Fruit fly (Drosophila melanogaster) whole organism, prepupa: Measurements from ENCODE around the gene Had1.

Source experiments
- CG10669 ChIP-seq: fragments of 200-800 bp; sonication (Bioruptor generic); optimal IDR thresholded peaks from 3 replicates; lab custom pipeline; 2018; ENCODE audit warnings: missing biosample characterization, mild to moderate bottlenecking, missing genetic modification characterization, moderate library complexity
- CG11902 ChIP-seq: fragments of 200-800 bp; sonication (Bioruptor generic); optimal IDR thresholded peaks from 3 replicates; lab custom pipeline; 2016; ENCODE audit warnings: missing biosample characterization, missing genetic modification characterization
- CG15336 ChIP-seq: fragments of 200-800 bp; sonication (Bioruptor generic); IDR thresholded peaks from 2 replicates; pipeline ENCODE4 v1.3.6; 2022; ENCODE audit warnings: missing biosample characterization, missing genetic modification characterization
- CG1621 ChIP-seq: fragments of 200-800 bp; sonication (Bioruptor generic); optimal IDR thresholded peaks from 3 replicates; lab custom pipeline; 2018; ENCODE audit warnings: missing biosample characterization, mild to moderate bottlenecking, missing genetic modification characterization
- CG3032 ChIP-seq: fragments of 200-800 bp; optimal IDR thresholded peaks from 2 replicates; lab custom pipeline; 2019; ENCODE audit warnings: missing biosample characterization, mild to moderate bottlenecking, missing genetic modification characterization, moderate library complexity
- CG31627 ChIP-seq: fragments of 200-800 bp; sonication (Bioruptor generic); optimal IDR thresholded peaks from 3 replicates; lab custom pipeline; 2016; ENCODE audit warnings: missing biosample characterization, missing genetic modification characterization
- CG32006 ChIP-seq: fragments of 200-800 bp; sonication (Bioruptor generic); optimal IDR thresholded peaks from 3 replicates; lab custom pipeline; 2017; ENCODE audit warnings: missing biosample characterization, mild to moderate bottlenecking, missing genetic modification characterization
- CG34406 ChIP-seq: fragments of 200-800 bp; sonication (Bioruptor generic); optimal IDR thresholded peaks from 3 replicates; lab custom pipeline; 2016; ENCODE audit warnings: missing biosample characterization, missing genetic modification characterization
- CG3919 ChIP-seq: fragments of 200-800 bp; sonication (Bioruptor generic); optimal IDR thresholded peaks from 3 replicates; lab custom pipeline; 2016; ENCODE audit warnings: missing biosample characterization, missing genetic modification characterization
- CG6808 ChIP-seq: fragments of 200-800 bp; sonication (Bioruptor generic); optimal IDR thresholded peaks from 3 replicates; lab custom pipeline; 2017; ENCODE audit warnings: missing biosample characterization, missing genetic modification characterization, mild to moderate bottlenecking, moderate library complexity, missing genetic modification reagents
- CG6854 ChIP-seq: fragments of 200-800 bp; sonication (Bioruptor generic); optimal IDR thresholded peaks from 2 replicates; lab custom pipeline; 2017; ENCODE audit warnings: missing biosample characterization, mild to moderate bottlenecking, missing genetic modification characterization
- CG8119 ChIP-seq: fragments of 200-800 bp; sonication (Bioruptor generic); IDR thresholded peaks from 3 replicates; pipeline ENCODE4 v1.3.6; 2022; ENCODE audit warnings: missing biosample characterization, missing genetic modification characterization
- CG8319 ChIP-seq: fragments of 200-800 bp; sonication (Bioruptor generic); optimal IDR thresholded peaks from 3 replicates; lab custom pipeline; 2016; ENCODE audit warnings: missing biosample characterization, missing genetic modification characterization
- CG9139 ChIP-seq: fragments of 200-800 bp; sonication (Bioruptor generic); optimal IDR thresholded peaks from 3 replicates; lab custom pipeline; 2017; ENCODE audit warnings: missing biosample characterization, mild to moderate bottlenecking, missing genetic modification characterization
- Eip75B ChIP-seq: fragments of 200-800 bp; sonication (Bioruptor generic); optimal IDR thresholded peaks from 3 replicates; lab custom pipeline; 2016; ENCODE audit warnings: missing biosample characterization, missing genetic modification characterization
- Eip78C ChIP-seq: fragments of 200-800 bp; sonication (Bioruptor generic); peaks from one replicate; lab custom pipeline; 2016; ENCODE audit warnings: missing biosample characterization, missing genetic modification characterization
- Eip93F ChIP-seq: fragments of 200-800 bp; sonication (Bioruptor generic); optimal IDR thresholded peaks from 2 replicates; lab custom pipeline; 2016; ENCODE audit warnings: missing biosample characterization, mild to moderate bottlenecking, missing genetic modification characterization
- Ets21C ChIP-seq: fragments of 200-800 bp; sonication (Bioruptor generic); optimal IDR thresholded peaks from 3 replicates; lab custom pipeline; 2016; ENCODE audit warnings: missing biosample characterization, missing genetic modification characterization
- Ets96B ChIP-seq: fragments of 200-800 bp; optimal IDR thresholded peaks from 2 replicates; lab custom pipeline; 2019; ENCODE audit warnings: missing biosample characterization, mild to moderate bottlenecking, missing genetic modification characterization, moderate library complexity
- Hr38 ChIP-seq: sonication (Bioruptor generic); optimal IDR thresholded peaks from 2 replicates; lab custom pipeline; 2016; ENCODE audit warnings: missing biosample characterization, missing genetic modification characterization
- Hr39 ChIP-seq: fragments of 200-800 bp; sonication (Bioruptor generic); optimal IDR thresholded peaks from 2 replicates; lab custom pipeline; 2016; ENCODE audit warnings: missing biosample characterization, missing genetic modification characterization
- Hr4 ChIP-seq: fragments of 200-800 bp; sonication (Bioruptor generic); optimal IDR thresholded peaks from 3 replicates; lab custom pipeline; 2016; ENCODE audit warnings: missing biosample characterization, missing genetic modification characterization
- Lpt ChIP-seq: fragments of 200-800 bp; sonication (Bioruptor generic); optimal IDR thresholded peaks from 3 replicates; lab custom pipeline; 2016; ENCODE audit warnings: missing biosample characterization, missing genetic modification characterization
- OdsH ChIP-seq: fragments of 200-800 bp; sonication (Bioruptor generic); optimal IDR thresholded peaks from 3 replicates; lab custom pipeline; 2016; ENCODE audit warnings: missing biosample characterization, missing genetic modification characterization
- Smox ChIP-seq: fragments of 200-800 bp; sonication (Bioruptor generic); optimal IDR thresholded peaks from 3 replicates; lab custom pipeline; 2016; ENCODE audit warnings: missing biosample characterization, missing genetic modification characterization
- Sox102F ChIP-seq: fragments of 200-800 bp; sonication (Bioruptor generic); optimal IDR thresholded peaks from 2 replicates; lab custom pipeline; 2016; ENCODE audit warnings: missing biosample characterization, mild to moderate bottlenecking, missing genetic modification characterization
- Sox14 ChIP-seq: fragments of 200-800 bp; sonication (Bioruptor generic); optimal IDR thresholded peaks from 3 replicates; lab custom pipeline; 2016; ENCODE audit warnings: missing biosample characterization, missing genetic modification characterization
- acj6 ChIP-seq: fragments of 200-800 bp; sonication (Bioruptor generic); optimal IDR thresholded peaks from 3 replicates; lab custom pipeline; 2016; ENCODE audit warnings: missing biosample characterization, missing genetic modification characterization
- cyc ChIP-seq: fragments of 200-800 bp; sonication (Bioruptor generic); optimal IDR thresholded peaks from 3 replicates; lab custom pipeline; 2016; ENCODE audit warnings: missing biosample characterization, missing genetic modification characterization
- dac ChIP-seq: fragments of 200-800 bp; sonication (Bioruptor generic); optimal IDR thresholded peaks from 2 replicates; lab custom pipeline; 2017; ENCODE audit warnings: missing biosample characterization, mild to moderate bottlenecking, missing genetic modification characterization
- dsx ChIP-seq: fragments of 200-800 bp; optimal IDR thresholded peaks from 3 replicates; lab custom pipeline; 2019; ENCODE audit warnings: missing biosample characterization, mild to moderate bottlenecking, missing genetic modification characterization, moderate library complexity; ENCODE audit not compliant: poor library complexity, severe bottlenecking
- eg ChIP-seq: fragments of 200-800 bp; sonication (Bioruptor generic); IDR thresholded peaks from 3 replicates; pipeline ENCODE4 v1.3.6; 2022; ENCODE audit warnings: missing biosample characterization, missing genetic modification characterization
- esn ChIP-seq: fragments of 200-800 bp; sonication (Bioruptor generic); optimal IDR thresholded peaks from 2 replicates; lab custom pipeline; 2016; ENCODE audit warnings: missing biosample characterization, mild to moderate bottlenecking, missing genetic modification characterization, moderate library complexity
- fd85E ChIP-seq: fragments of 200-800 bp; sonication (Bioruptor generic); optimal IDR thresholded peaks from 3 replicates; lab custom pipeline; 2016; ENCODE audit warnings: missing biosample characterization, missing genetic modification characterization
- fkh ChIP-seq: fragments of 200-800 bp; sonication (Bioruptor generic); optimal IDR thresholded peaks from 3 replicates; lab custom pipeline; 2017; ENCODE audit warnings: missing biosample characterization, mild to moderate bottlenecking, missing genetic modification characterization, moderate library complexity
- lz ChIP-seq: fragments of 200-800 bp; sonication (Bioruptor generic); optimal IDR thresholded peaks from 3 replicates; lab custom pipeline; 2016; ENCODE audit warnings: missing biosample characterization, missing genetic modification characterization
- net ChIP-seq: fragments of 200-800 bp; sonication (Bioruptor generic); optimal IDR thresholded peaks from 3 replicates; lab custom pipeline; 2016; ENCODE audit warnings: missing biosample characterization, missing genetic modification characterization
- pdm3 ChIP-seq: fragments of 200-800 bp; sonication (Bioruptor generic); optimal IDR thresholded peaks from 3 replicates; lab custom pipeline; 2016; ENCODE audit warnings: missing biosample characterization, missing genetic modification characterization
- salr ChIP-seq, 2 experiments: fragments of 200-800 bp; sonication (Bioruptor generic); optimal IDR thresholded peaks; 3 replicates each; lab custom pipeline; 2016 to 2018; ENCODE audit warnings: missing biosample characterization in 2 of 2, missing genetic modification characterization in 2 of 2, mild to moderate bottlenecking in 1 of 2
- spab ChIP-seq: fragments of 200-800 bp; sonication (Bioruptor generic); optimal IDR thresholded peaks from 2 replicates; lab custom pipeline; 2017; ENCODE audit warnings: missing biosample characterization, mild to moderate bottlenecking, missing genetic modification characterization, missing genetic modification reagents
- ss ChIP-seq, 2 experiments: fragments of 200-800 bp; sonication (Bioruptor generic); optimal IDR thresholded peaks; 2 replicates in 1 of 2; 3 replicates in 1 of 2; lab custom pipeline; 2017 to 2018; ENCODE audit warnings: mild to moderate bottlenecking in 2 of 2, missing biosample characterization in 2 of 2, missing genetic modification characterization in 2 of 2, moderate library complexity in 1 of 2
- svp ChIP-seq: fragments of 200-800 bp; sonication (Bioruptor generic); peaks from one replicate; lab custom pipeline; 2016; ENCODE audit warnings: missing biosample characterization, missing genetic modification characterization
- topi ChIP-seq: fragments of 200-800 bp; sonication (Bioruptor generic); optimal IDR thresholded peaks from 3 replicates; lab custom pipeline; 2016; ENCODE audit warnings: missing biosample characterization, missing genetic modification characterization
- vri ChIP-seq: fragments of 200-800 bp; sonication (Bioruptor generic); optimal IDR thresholded peaks from 3 replicates; lab custom pipeline; 2016; ENCODE audit warnings: missing biosample characterization, mild to moderate bottlenecking, missing genetic modification characterization

Gene Had1

dm6 chrX:16270795-16271194 is 37.7 kb downstream of the Had1 start, which contains the start of gene Mfe2 (continued):
- peak; percentile 52 for TF ChIP-seq topi (GFP tag; lab: Kevin White, UChicago)
- TF ChIP-seq CG10669 (GFP tag; lab: Kevin White, UChicago): peak; percentile 42
- peak; percentile 76 for TF ChIP-seq CG9139 (GFP tag; lab: Kevin White, UChicago)
- TF ChIP-seq CG1621: peak; percentile 62
- no peak; the same call in 2 of the 3 replicates for TF ChIP-seq CG8119
- peak; percentile 31 for TF ChIP-seq spab (GFP tag; lab: Kevin White, UChicago)
- peak; percentile 20 for TF ChIP-seq CG3032 (tag; lab: Kevin White, UChicago)
- peak; percentile 12 for TF ChIP-seq lz (GFP tag; lab: Kevin White, UChicago)
- TF ChIP-seq svp (GFP tag; lab: Kevin White, UChicago): peak; percentile 89
- no peak for TF ChIP-seq salr (GFP tag; optimal IDR thresholded peaks at IDR 0.05; lab: Kevin White, UChicago)
- no peak for TF ChIP-seq CG32006 (GFP tag; lab: Kevin White, UChicago)
- TF ChIP-seq Hr38 (GFP tag; lab: Kevin White, UChicago): no peak
- peak; percentile 70 for TF ChIP-seq Eip78C (GFP tag; lab: Kevin White, UChicago)
- peak; percentile 42 for TF ChIP-seq esn (GFP tag; lab: Kevin White, UChicago)
- TF ChIP-seq ss (GFP tag; optimal IDR thresholded peaks at IDR 0.05; lab: Kevin White, UChicago): peak; percentile 84 to 85
- no peak for TF ChIP-seq Lpt (GFP tag; lab: Kevin White, UChicago)
- TF ChIP-seq dac (GFP tag; lab: Kevin White, UChicago): no peak
- no peak for TF ChIP-seq fkh (GFP tag; lab: Kevin White, UChicago)
- no peak for TF ChIP-seq Smox (GFP tag; lab: Kevin White, UChicago)
- peak; percentile 37 for TF ChIP-seq vri
- TF ChIP-seq Ets96B (tag; lab: Kevin White, UChicago): peak; percentile 24
- TF ChIP-seq CG6854 (GFP tag; lab: Kevin White, UChicago): peak; percentile 49
- 0 out of 2 replicates have a peak, but pooled peaks have one; percentile 35 for TF ChIP-seq CG15336
- peak; percentile 43; the same call in 1 of the 3 replicates for TF ChIP-seq eg (GFP tag; lab: Robert Waterston, UW)
- TF ChIP-seq CG34406 (GFP tag; lab: Kevin White, UChicago): no peak
- no peak for TF ChIP-seq CG11902
- peak; percentile 52 for TF ChIP-seq CG6808
- TF ChIP-seq Eip75B (GFP tag; lab: Kevin White, UChicago): peak; percentile 8
- peak; percentile 45 for TF ChIP-seq Hr39 (GFP tag; lab: Kevin White, UChicago)

- no peak for TF ChIP-seq OdsH (GFP tag; lab: Kevin White, UChicago)
- no peak for TF ChIP-seq CG32006 (GFP tag; lab: Kevin White, UChicago)
- TF ChIP-seq Hr38 (GFP tag; lab: Kevin White, UChicago): no peak
- no peak for TF ChIP-seq CG3919 (GFP tag; lab: Kevin White, UChicago)
- no peak for TF ChIP-seq Hr4 (GFP tag; lab: Kevin White, UChicago)
- TF ChIP-seq CG8319 (GFP tag; lab: Kevin White, UChicago): no peak
Observed at dm6 chrX:16266437-16266836, 42.0 kb downstream of the Had1 start, which contains the start of gene CG12507. CG12507 (minus strand) TSS chrX:16266537.

- TF ChIP-seq CG9139 (GFP tag; lab: Kevin White, UChicago): peak; percentile 27
- peak; percentile 60 for TF ChIP-seq Sox102F
- TF ChIP-seq dac (GFP tag; lab: Kevin White, UChicago): no peak
- TF ChIP-seq net (GFP tag; lab: Kevin White, UChicago): peak; percentile 29
- peak; percentile 60 for TF ChIP-seq CG6808
- TF ChIP-seq CG10669 (GFP tag; lab: Kevin White, UChicago): peak; percentile 65
- TF ChIP-seq acj6: peak; percentile 60
- peak; percentile 65 for TF ChIP-seq CG3919 (GFP tag; lab: Kevin White, UChicago)
- TF ChIP-seq CG8119: peak; percentile 58; the same call in 2 of the 3 replicates
- TF ChIP-seq Hr39 (GFP tag; lab: Kevin White, UChicago): peak; percentile 53
- peak; percentile 86 for TF ChIP-seq svp (GFP tag; lab: Kevin White, UChicago)
- TF ChIP-seq pdm3 (GFP tag; lab: Kevin White, UChicago): peak; percentile 62
- peak; percentile 55 for TF ChIP-seq CG1621
- peak; percentile 9 for TF ChIP-seq Eip93F
- no peak for TF ChIP-seq fd85E
- peak; percentile 38 for TF ChIP-seq CG11902
- peak; percentile 60 for TF ChIP-seq CG3032 (tag; lab: Kevin White, UChicago)
- TF ChIP-seq vri: peak; percentile 26
- TF ChIP-seq Hr38 (GFP tag; lab: Kevin White, UChicago): no peak
- TF ChIP-seq Lpt (GFP tag; lab: Kevin White, UChicago): no peak
- peak; percentile 58 for TF ChIP-seq spab (GFP tag; lab: Kevin White, UChicago)
- peak; percentile 42; the same call in 2 of the 3 replicates for TF ChIP-seq eg (GFP tag; lab: Robert Waterston, UW)
- no peak for TF ChIP-seq fkh (GFP tag; lab: Kevin White, UChicago)
- TF ChIP-seq Hr4 (GFP tag; lab: Kevin White, UChicago): peak; percentile 49
- peak; percentile 64 for TF ChIP-seq dsx (GFP tag; lab: Kevin White, UChicago)
- TF ChIP-seq Sox14 (GFP tag; lab: Kevin White, UChicago): peak; percentile 28
- TF ChIP-seq esn (GFP tag; lab: Kevin White, UChicago): peak; percentile 64
- peak; percentile 18 for TF ChIP-seq Ets21C (GFP tag; lab: Kevin White, UChicago)
- peak; percentile 53 for TF ChIP-seq CG31627 (GFP tag; lab: Kevin White, UChicago)
- peak; percentile 59 for TF ChIP-seq cyc (GFP tag; lab: Kevin White, UChicago)
Observed at dm6 chrX:16263415-16263814, 45.1 kb downstream of the Had1 start.
